Worm (Caenorhabditis elegans) whole organism, L3 larva: ENCODE data around the gene cah-4.

Experiments
- R02D3.7 ChIP-seq: fragments of 150-350 bp; optimal IDR thresholded peaks from 2 replicates; lab custom pipeline; 2014; ENCODE audit warnings: missing biosample characterization, missing genetic modification characterization
- ZK546.5 ChIP-seq: sonication (generic microtip); optimal IDR thresholded peaks from 2 replicates; lab custom pipeline; 2017; ENCODE audit warnings: missing biosample characterization, missing genetic modification characterization
- aly-2 ChIP-seq: fragments of 150-350 bp; optimal IDR thresholded peaks from 2 replicates; lab custom pipeline; 2014; ENCODE audit warnings: missing biosample characterization, missing genetic modification characterization
- ama-1 ChIP-seq: fragments of 150-350 bp; optimal IDR thresholded peaks from 2 replicates; lab custom pipeline; 2018
- ceh-16 ChIP-seq: sonication (generic microtip); optimal IDR thresholded peaks from 2 replicates; lab custom pipeline; 2017; ENCODE audit warnings: missing biosample characterization, missing genetic modification characterization
- ceh-28 ChIP-seq: fragments of 150-350 bp; optimal IDR thresholded peaks from 2 replicates; lab custom pipeline; 2014; ENCODE audit warnings: missing biosample characterization, missing genetic modification reagents, missing genetic modification characterization
- ceh-82 ChIP-seq: fragments of 150-350 bp; optimal IDR thresholded peaks from 2 replicates; lab custom pipeline; 2014; ENCODE audit warnings: missing biosample characterization, missing genetic modification characterization
- egl-5 ChIP-seq: fragments of 150-350 bp; optimal IDR thresholded peaks from 2 replicates; lab custom pipeline; 2017; ENCODE audit warnings: missing biosample characterization, missing genetic modification reagents, missing genetic modification characterization, inconsistent platforms
- elt-1 ChIP-seq: fragments of 150-350 bp; optimal IDR thresholded peaks from 2 replicates; lab custom pipeline; 2014; ENCODE audit warnings: missing biosample characterization, missing genetic modification characterization
- elt-2 ChIP-seq: sonication (generic microtip); optimal IDR thresholded peaks from 2 replicates; lab custom pipeline; 2016; ENCODE audit warnings: missing genetic modification reagents, mild to moderate bottlenecking, missing genetic modification characterization, missing compliant biosample characterization
- elt-3 ChIP-seq, 3 experiments: fragments of 150-350 bp in 1 of 3; sonication (generic microtip) in 2 of 3; optimal IDR thresholded peaks; 2 replicates in 2 of 3; 4 replicates in 1 of 3; lab custom pipeline; 2014 to 2017; ENCODE audit warnings: missing biosample characterization in 3 of 3, missing genetic modification characterization in 3 of 3
- fkh-10 ChIP-seq: sonication (generic microtip); optimal IDR thresholded peaks from 2 replicates; lab custom pipeline; 2017; ENCODE audit warnings: missing biosample characterization, missing genetic modification reagents, missing genetic modification characterization
- hmg-11 ChIP-seq: sonication (generic microtip); optimal IDR thresholded peaks from 2 replicates; lab custom pipeline; 2016; ENCODE audit warnings: missing genetic modification characterization, missing compliant biosample characterization
- jun-1 ChIP-seq: fragments of 150-350 bp; optimal IDR thresholded peaks from 2 replicates; lab custom pipeline; 2014; ENCODE audit warnings: missing biosample characterization, missing genetic modification reagents, missing genetic modification characterization
- lin-15B ChIP-seq: fragments of 150-350 bp; optimal IDR thresholded peaks from 2 replicates; lab custom pipeline; 2014; ENCODE audit warnings: missing biosample characterization, missing genetic modification characterization
- lin-39 ChIP-seq: fragments of 150-350 bp; optimal IDR thresholded peaks from 2 replicates; lab custom pipeline; 2018; ENCODE audit warnings: missing biosample characterization, missing genetic modification reagents, missing genetic modification characterization
- lsy-12 ChIP-seq: sonication (generic microtip); optimal IDR thresholded peaks from 2 replicates; lab custom pipeline; 2016; ENCODE audit warnings: mild to moderate bottlenecking, missing genetic modification characterization, missing compliant biosample characterization
- mml-1 ChIP-seq: fragments of 150-350 bp; sonication (generic microtip); optimal IDR thresholded peaks from 3 replicates; lab custom pipeline; 2014; ENCODE audit warnings: missing biosample characterization, missing genetic modification characterization
- nfya-1 ChIP-seq: sonication (generic microtip); optimal IDR thresholded peaks from 2 replicates; lab custom pipeline; 2017; ENCODE audit warnings: missing genetic modification characterization, mild to moderate bottlenecking, missing compliant biosample characterization, antibody characterized with exemption, moderate library complexity; ENCODE audit not compliant: insufficient read depth
- nhr-11 ChIP-seq: fragments of 150-350 bp; optimal IDR thresholded peaks from 2 replicates; lab custom pipeline; 2014; ENCODE audit warnings: missing biosample characterization, missing genetic modification characterization
- nhr-12 ChIP-seq: fragments of 150-350 bp; optimal IDR thresholded peaks from 2 replicates; lab custom pipeline; 2014; ENCODE audit warnings: missing biosample characterization, missing genetic modification characterization
- nhr-23 ChIP-seq: fragments of 150-350 bp; optimal IDR thresholded peaks from 2 replicates; lab custom pipeline; 2014; ENCODE audit warnings: missing biosample characterization, missing genetic modification reagents, missing genetic modification characterization
- nhr-237 ChIP-seq: fragments of 150-350 bp; optimal IDR thresholded peaks from 2 replicates; lab custom pipeline; 2014; ENCODE audit warnings: missing biosample characterization, missing genetic modification characterization
- nhr-25 ChIP-seq: sonication (generic microtip); optimal IDR thresholded peaks from 2 replicates; lab custom pipeline; 2017; ENCODE audit warnings: missing biosample characterization, missing genetic modification characterization
- nhr-28 ChIP-seq: fragments of 150-350 bp; optimal IDR thresholded peaks from 2 replicates; lab custom pipeline; 2014; ENCODE audit warnings: missing biosample characterization, missing genetic modification characterization
- nhr-43 ChIP-seq: sonication (generic microtip); optimal IDR thresholded peaks from 2 replicates; lab custom pipeline; 2016; ENCODE audit warnings: mild to moderate bottlenecking, missing genetic modification characterization, missing compliant biosample characterization; ENCODE audit not compliant: poor library complexity, severe bottlenecking
- nhr-67 ChIP-seq: fragments of 150-350 bp; optimal IDR thresholded peaks from 2 replicates; lab custom pipeline; 2014; ENCODE audit warnings: missing biosample characterization, missing genetic modification characterization
- pha-4 ChIP-seq: fragments of 150-350 bp; optimal IDR thresholded peaks from 2 replicates; lab custom pipeline; 2014; ENCODE audit warnings: missing biosample characterization, missing genetic modification reagents, missing genetic modification characterization
- sea-2 ChIP-seq: fragments of 150-350 bp; sonication (generic microtip); optimal IDR thresholded peaks from 4 replicates; lab custom pipeline; 2014; ENCODE audit warnings: missing biosample characterization, missing genetic modification reagents, missing genetic modification characterization
- skn-1 ChIP-seq: fragments of 150-350 bp; optimal IDR thresholded peaks from 2 replicates; lab custom pipeline; 2014; ENCODE audit warnings: missing biosample characterization, missing genetic modification characterization
- snpc-4 ChIP-seq: fragments of 150-350 bp; optimal IDR thresholded peaks from 2 replicates; lab custom pipeline; 2014; ENCODE audit warnings: missing biosample characterization, missing genetic modification characterization
- tbx-2 ChIP-seq: sonication (generic microtip); optimal IDR thresholded peaks from 2 replicates; lab custom pipeline; 2016; ENCODE audit warnings: mild to moderate bottlenecking, missing genetic modification characterization, missing compliant biosample characterization
- unc-39 ChIP-seq: sonication (generic microtip); optimal IDR thresholded peaks from 4 replicates; lab custom pipeline; 2017; ENCODE audit warnings: missing biosample characterization, missing genetic modification characterization
- zag-1 ChIP-seq: fragments of 150-350 bp; optimal IDR thresholded peaks from 2 replicates; lab custom pipeline; 2014; ENCODE audit warnings: missing biosample characterization, missing genetic modification characterization
- ztf-11 ChIP-seq: fragments of 150-350 bp; optimal IDR thresholded peaks from 2 replicates; lab custom pipeline; 2014; ENCODE audit warnings: missing biosample characterization, missing genetic modification characterization
- ztf-4 ChIP-seq: fragments of 150-350 bp; optimal IDR thresholded peaks from 2 replicates; lab custom pipeline; 2014; ENCODE audit warnings: missing biosample characterization, missing genetic modification characterization

Gene cah-4

ce11 chrX:13541335-13541734 lies 1.0 kb upstream of the cah-4 start:
- peak; percentile 37 for TF ChIP-seq elt-1 (tag; lab: Kevin White, UChicago)
- peak in 1 of 3 experiments; percentile 74 for TF ChIP-seq elt-3 (tag; optimal IDR thresholded peaks at IDR 0.05; lab: Kevin White, UChicago)
- TF ChIP-seq ama-1 = peak; percentile 85
- no peak for TF ChIP-seq mml-1 (tag; lab: Kevin White, UChicago)
- TF ChIP-seq nhr-23 = peak; percentile 29
- TF ChIP-seq jun-1 (tag; lab: Kevin White, UChicago) = no peak
- peak; percentile 24 for TF ChIP-seq nhr-25
- TF ChIP-seq nhr-43 = peak; percentile 35
- TF ChIP-seq, all 47 proteins: peak for 6

DNA sequence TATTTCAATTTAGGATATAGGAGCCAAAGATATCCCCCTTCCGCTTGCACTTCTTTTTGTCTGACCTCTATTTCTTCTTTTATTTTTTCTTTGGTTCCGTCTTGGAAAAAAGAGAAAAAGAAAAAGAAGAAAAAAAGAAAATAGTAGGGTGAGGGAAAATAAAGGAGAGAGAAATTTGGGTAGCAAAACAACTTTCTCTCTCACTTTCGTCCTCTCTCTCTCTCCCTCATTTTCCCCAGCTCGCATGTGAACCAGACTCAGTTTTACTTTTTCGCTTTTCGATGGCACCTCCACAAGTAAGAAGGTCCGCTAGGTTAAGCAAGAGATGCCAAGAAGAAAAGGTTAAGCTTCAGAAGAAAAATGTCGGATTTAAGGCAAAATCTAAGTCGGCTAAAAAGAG lies 383 bp downstream of the cah-4 start:
- TF ChIP-seq lin-39 (peak; percentile 30), hmg-11 (peak; percentile 23), ama-1 (peak; percentile 86), ceh-28 (tag; lab: Kevin White, UChicago) (no peak), egl-5 (tag; lab: Kevin White, UChicago) (no peak), nhr-43 (no peak), nfya-1 (tag; lab: Kevin White, UChicago) (peak; percentile 41), unc-39 (tag; lab: Kevin White, UChicago) (no peak), ceh-82 (tag; lab: Kevin White, UChicago) (no peak), nhr-67 (tag; lab: Kevin White, UChicago) (no peak), ztf-4 (tag; lab: Kevin White, UChicago) (peak; percentile 22)

DNA sequence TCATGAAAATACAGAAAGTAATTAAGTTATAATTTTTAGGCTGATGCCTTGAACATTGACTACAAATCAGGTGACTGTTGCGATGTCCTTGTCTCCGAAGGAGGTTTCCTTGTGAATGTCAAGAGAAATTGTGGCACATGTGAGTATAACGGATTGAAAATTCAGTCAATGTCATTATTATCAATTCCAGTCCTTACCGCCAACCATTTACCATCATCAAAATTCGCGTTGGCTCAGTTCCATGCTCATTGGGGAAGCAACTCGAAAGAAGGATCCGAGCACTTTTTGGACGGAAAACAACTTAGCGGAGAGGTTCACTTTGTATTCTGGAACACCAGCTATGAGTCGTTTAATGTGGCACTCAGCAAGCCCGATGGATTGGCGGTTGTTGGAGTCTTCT lies 976 bp downstream of the cah-4 start:
- no peak for TF ChIP-seq aly-2 (tag; lab: Kevin White, UChicago)
- peak; percentile 51 for TF ChIP-seq ama-1
- no peak for TF ChIP-seq snpc-4
- TF ChIP-seq tbx-2 (tag; lab: Kevin White, UChicago) = no peak

- TF ChIP-seq nhr-11 (tag; lab: Kevin White, UChicago) (no peak), ceh-16 (no peak), nhr-43 (peak; percentile 15), lin-15B (tag; lab: Kevin White, UChicago) (no peak), fkh-10 (GFP tag; lab: Kevin White, UChicago) (no peak), mml-1 (tag; lab: Kevin White, UChicago) (no peak), lin-39 (no peak), lsy-12 (tag; lab: Kevin White, UChicago) (no peak), ama-1 (peak; percentile 96)
These were observed 2.2 kb downstream of the cah-4 start for ce11 chrX:13544544-13545021.

ce11 chrX:13550890-13551289 lies 8.5 kb downstream of the cah-4 start, which contains the start of gene odr-1:
Gene odr-1 (minus strand): TSS chrX:13550990.
- no peak for TF ChIP-seq elt-2 (tag; lab: Kevin White, UChicago)
- no peak for TF ChIP-seq lin-39
- TF ChIP-seq zag-1 (tag; lab: Kevin White, UChicago) = no peak
- TF ChIP-seq skn-1 = no peak

DNA sequence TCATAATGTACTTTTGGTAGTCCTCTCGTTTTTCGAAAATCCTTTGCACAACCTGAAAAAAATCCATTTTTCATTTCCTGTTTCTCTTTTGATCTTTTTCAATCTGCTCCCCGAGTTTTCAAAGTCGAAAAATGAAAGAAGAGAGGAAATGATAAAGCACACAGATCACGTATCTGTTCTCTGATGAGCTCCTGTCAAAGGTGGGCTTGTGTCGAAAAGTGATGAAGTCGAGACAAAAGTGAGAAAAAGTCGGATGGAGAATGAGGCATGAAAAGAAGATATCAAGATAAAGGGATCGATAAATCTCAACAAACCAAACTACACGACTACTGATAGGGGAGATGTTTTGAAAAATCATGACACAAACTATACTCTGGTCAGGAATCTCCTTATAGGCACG lies 12.7 kb downstream of the cah-4 start:
- TF ChIP-seq tbx-2 (tag; lab: Kevin White, UChicago) (no peak), zag-1 (tag; lab: Kevin White, UChicago) (no peak), R02D3.7 (no peak), sea-2 (GFP tag; lab: Kevin White, UChicago) (no peak), unc-39 (tag; lab: Kevin White, UChicago) (no peak), nhr-11 (tag; lab: Kevin White, UChicago) (peak; percentile 41), ZK546.5 (tag; lab: Kevin White, UChicago) (no peak), ztf-11 (tag; lab: Kevin White, UChicago) (no peak), lin-39 (peak; percentile 14), lsy-12 (tag; lab: Kevin White, UChicago) (no peak), nhr-23 (no peak), snpc-4 (no peak), nhr-28 (tag; lab: Kevin White, UChicago) (no peak), pha-4 (tag; lab: Kevin White, UChicago) (no peak), nhr-237 (tag; lab: Kevin White, UChicago) (no peak), nhr-12 (tag; lab: Kevin White, UChicago) (no peak), nfya-1 (tag; lab: Kevin White, UChicago) (peak; percentile 8)
- TF ChIP-seq, all 47 proteins: peak for 3
